Fruit fly (Drosophila melanogaster): ENCODE data around the gene CG46306.

Gene CG46306

dm6 chrX:16822080-16822479 is 13.2 kb downstream of the CG46306 start (continued):
- TF ChIP-seq CG10274 (GFP tag; optimal IDR thresholded peaks at IDR 0.05), result no peak
- peak; percentile 79 for TF ChIP-seq ci (GFP tag; IDR thresholded peaks at IDR 0.05)
- no peak for TF ChIP-seq CG9797 (GFP tag; optimal IDR thresholded peaks at IDR 0.05)
- TF ChIP-seq jigr1 (GFP tag; IDR thresholded peaks at IDR 0.05), result no peak
- peak; percentile 64 for TF ChIP-seq ttk (GFP tag; IDR thresholded peaks at IDR 0.05)
- no peak for TF ChIP-seq CG10431 (GFP tag; optimal IDR thresholded peaks at IDR 0.05)
- no peak for TF ChIP-seq Sry-δ (GFP tag; optimal IDR thresholded peaks at IDR 0.05)
- TF ChIP-seq CG7357 (GFP tag; IDR thresholded peaks at IDR 0.05), result no peak
- TF ChIP-seq CG10366 (GFP tag; IDR thresholded peaks at IDR 0.05), result peak; percentile 50
- no peak for TF ChIP-seq CG4617 (GFP tag; optimal IDR thresholded peaks at IDR 0.05; ENCODE audit: borderline replicate concordance)
- peak; percentile 50 for TF ChIP-seq Rfx (GFP tag; IDR thresholded peaks at IDR 0.05)
- TF ChIP-seq NfI (GFP tag; optimal IDR thresholded peaks at IDR 0.05), result peak; percentile 31
- peak in 1 of 2 experiments; percentile 38 for TF ChIP-seq Eip74EF (GFP tag; optimal IDR thresholded peaks at IDR 0.05)
- peak; percentile 21 for TF ChIP-seq HmgZ (tag; optimal IDR thresholded peaks at IDR 0.05)
- TF ChIP-seq E2f2 (GFP tag; IDR thresholded peaks at IDR 0.05), result peak; percentile 47; the same call in 1 of the 2 replicates
- TF ChIP-seq phol (tag; optimal IDR thresholded peaks at IDR 0.05), result peak; percentile 56
- TF ChIP-seq disco-r (GFP tag; optimal IDR thresholded peaks at IDR 0.05), result no peak
- peak; percentile 25 for TF ChIP-seq CG6254 (GFP tag; optimal IDR thresholded peaks at IDR 0.05)
- peak; percentile 35 for TF ChIP-seq CG4424 (GFP tag; optimal IDR thresholded peaks at IDR 0.05)
- peak; percentile 29 for TF ChIP-seq CG2120 (GFP tag; optimal IDR thresholded peaks at IDR 0.05)
- TF ChIP-seq D19A (tag; optimal IDR thresholded peaks at IDR 0.05), result peak; percentile 37
- TF ChIP-seq MTF-1 (GFP tag; optimal IDR thresholded peaks at IDR 0.05; ENCODE audit: borderline replicate concordance), result no peak
- no peak for TF ChIP-seq shn (GFP tag; optimal IDR thresholded peaks at IDR 0.05)
- no peak for TF ChIP-seq CG15011 (GFP tag; optimal IDR thresholded peaks at IDR 0.05)
- peak; percentile 55; the same call in 1 of the 3 replicates for TF ChIP-seq CG14050 (GFP tag; IDR thresholded peaks at IDR 0.05)
- TF ChIP-seq pum (GFP tag; optimal IDR thresholded peaks at IDR 0.05), result no peak
- TF ChIP-seq CG32772 (GFP tag; IDR thresholded peaks at IDR 0.05), result peak; percentile 58; the same call in 1 of the 2 replicates
- TF ChIP-seq sr (GFP tag; IDR thresholded peaks at IDR 0.05), result no peak
- TF ChIP-seq CG12391 (tag; optimal IDR thresholded peaks at IDR 0.05), result peak; percentile 56
- TF ChIP-seq otp (GFP tag; IDR thresholded peaks at IDR 0.05), result 0 out of 3 replicates have a peak, but pooled peaks have one; percentile 41
- TF ChIP-seq Side (GFP tag; optimal IDR thresholded peaks at IDR 0.05), result no peak
- TF ChIP-seq fd96Cb (tag; optimal IDR thresholded peaks at IDR 0.05), result peak; percentile 53
- TF ChIP-seq CG8089 (GFP tag; optimal IDR thresholded peaks at IDR 0.05), result no peak
- no peak for TF ChIP-seq CG9437 (GFP tag; optimal IDR thresholded peaks at IDR 0.05)
- TF ChIP-seq cas (GFP tag; IDR thresholded peaks at IDR 0.05), result no peak
- no peak for TF ChIP-seq CG7745 (tag; optimal IDR thresholded peaks at IDR 0.05)
- TF ChIP-seq CG9876 (GFP tag; optimal IDR thresholded peaks at IDR 0.05), result no peak
- TF ChIP-seq sens-2 (GFP tag; IDR thresholded peaks at IDR 0.05), result no peak
- TF ChIP-seq gem (tag; optimal IDR thresholded peaks at IDR 0.05), result peak; percentile 74
- TF ChIP-seq sim (GFP tag; IDR thresholded peaks at IDR 0.05), result no peak
- TF ChIP-seq CG11093 (GFP tag; IDR thresholded peaks at IDR 0.05), result peak; percentile 25; the same call in 1 of the 3 replicates
- peak; percentile 32 for TF ChIP-seq ewg (GFP tag; optimal IDR thresholded peaks at IDR 0.05)
- no peak for TF ChIP-seq jumu (GFP tag; optimal IDR thresholded peaks at IDR 0.05)
- TF ChIP-seq CG10654 (GFP tag; optimal IDR thresholded peaks at IDR 0.05), result no peak
- TF ChIP-seq grau (tag; optimal IDR thresholded peaks at IDR 0.05), result peak; percentile 86
- TF ChIP-seq C15 (GFP tag; IDR thresholded peaks at IDR 0.05), result no peak
- TF ChIP-seq emc (GFP tag; optimal IDR thresholded peaks at IDR 0.05), result no peak
- no peak for TF ChIP-seq D (optimal IDR thresholded peaks at IDR 0.05)
- TF ChIP-seq D (GFP tag; optimal IDR thresholded peaks at IDR 0.05), result peak; percentile 13
- no peak for TF ChIP-seq Vsx1 (GFP tag; optimal IDR thresholded peaks at IDR 0.05)
- no peak for TF ChIP-seq dmrt11E (tag; optimal IDR thresholded peaks at IDR 0.05)
- TF ChIP-seq CG2712 (tag; optimal IDR thresholded peaks at IDR 0.05), result peak; percentile 61

Data from whole organism, embryonic.